Fruit fly (Drosophila melanogaster) whole organism, embryonic: ENCODE data around the gene Nubp1.

ENCODE experiments used
- CG11093 ChIP-seq: fragments of 200-800 bp; sonication (Bioruptor generic); IDR thresholded peaks from 3 replicates; pipeline ENCODE4 v1.3.6; 2022; ENCODE audit warnings: missing biosample characterization, missing genetic modification characterization
- CG11560 ChIP-seq: fragments of 200-800 bp; sonication (Bioruptor generic); IDR thresholded peaks from 3 replicates; pipeline ENCODE4 v1.3.6; 2022; ENCODE audit warnings: missing biosample characterization, missing genetic modification characterization
- CG12155 ChIP-seq: fragments of 200-800 bp; sonication (Bioruptor generic); optimal IDR thresholded peaks from 3 replicates; lab custom pipeline; 2016; ENCODE audit warnings: missing biosample characterization, missing genetic modification characterization
- CG14441 ChIP-seq: fragments of 200-800 bp; sonication (Bioruptor generic); IDR thresholded peaks from 2 replicates; pipeline ENCODE4 v1.3.6; 2022; ENCODE audit warnings: missing biosample characterization, missing genetic modification characterization
- CG15514 ChIP-seq: fragments of 200-800 bp; sonication (Bioruptor generic); optimal IDR thresholded peaks from 3 replicates; lab custom pipeline; 2017; ENCODE audit warnings: missing biosample characterization, missing genetic modification characterization, mild to moderate bottlenecking, moderate library complexity, missing genetic modification reagents
- CG15601 ChIP-seq: fragments of 200-800 bp; sonication (Bioruptor generic); optimal IDR thresholded peaks from 3 replicates; lab custom pipeline; 2019; ENCODE audit warnings: missing biosample characterization, mild to moderate bottlenecking, missing genetic modification characterization, moderate library complexity
- CG17612 ChIP-seq: fragments of 200-800 bp; sonication (Bioruptor generic); IDR thresholded peaks from 2 replicates; pipeline ENCODE4 v1.3.6; 2022; ENCODE audit warnings: missing biosample characterization, missing genetic modification characterization
- CG18599 ChIP-seq: fragments of 200-800 bp; sonication (Bioruptor generic); optimal IDR thresholded peaks from 3 replicates; lab custom pipeline; 2017; ENCODE audit warnings: missing biosample characterization, missing genetic modification characterization, mild to moderate bottlenecking, moderate library complexity, missing genetic modification reagents
- CG2712 ChIP-seq: fragments of 200-800 bp; optimal IDR thresholded peaks from 3 replicates; lab custom pipeline; 2019; ENCODE audit warnings: missing biosample characterization, mild to moderate bottlenecking, missing genetic modification characterization, moderate library complexity
- CG31224 ChIP-seq: fragments of 200-800 bp; sonication (Bioruptor generic); IDR thresholded peaks from 2 replicates; pipeline ENCODE4 v1.3.6; 2022; ENCODE audit warnings: missing biosample characterization, missing genetic modification characterization
- CG31388 ChIP-seq: fragments of 200-800 bp; sonication (Bioruptor generic); optimal IDR thresholded peaks from 2 replicates; lab custom pipeline; 2016; ENCODE audit warnings: missing biosample characterization, missing genetic modification characterization
- CG32532 ChIP-seq: fragments of 200-800 bp; sonication (Bioruptor generic); IDR thresholded peaks from 2 replicates; pipeline ENCODE4 v1.3.6; 2022; ENCODE audit warnings: missing biosample characterization, missing genetic modification characterization
- CG32772 ChIP-seq: fragments of 200-800 bp; sonication (Bioruptor generic); IDR thresholded peaks from 2 replicates; pipeline ENCODE4 v1.3.6; 2022; ENCODE audit warnings: missing biosample characterization, missing genetic modification characterization
- CG34376 ChIP-seq: fragments of 200-800 bp; sonication (Bioruptor generic); optimal IDR thresholded peaks from 2 replicates; lab custom pipeline; 2018; ENCODE audit warnings: missing biosample characterization, mild to moderate bottlenecking, missing genetic modification characterization
- CG5245 ChIP-seq: fragments of 200-800 bp; sonication (Bioruptor generic); optimal IDR thresholded peaks from 3 replicates; lab custom pipeline; 2016; ENCODE audit warnings: missing biosample characterization, missing genetic modification characterization
- CG7357 ChIP-seq: fragments of 200-800 bp; sonication (Bioruptor generic); IDR thresholded peaks from 3 replicates; pipeline ENCODE4 v1.3.6; 2022; ENCODE audit warnings: missing biosample characterization, missing genetic modification characterization
- CG8765 ChIP-seq: fragments of 200-800 bp; sonication (Bioruptor generic); IDR thresholded peaks from 2 replicates; pipeline ENCODE4 v1.3.6; 2022; ENCODE audit warnings: missing biosample characterization, missing genetic modification characterization
- CG9609 ChIP-seq: fragments of 200-800 bp; sonication (Bioruptor generic); optimal IDR thresholded peaks from 3 replicates; lab custom pipeline; 2016; ENCODE audit warnings: missing biosample characterization, missing genetic modification characterization
- Doc2 ChIP-seq: fragments of 200-800 bp; sonication (Bioruptor generic); IDR thresholded peaks from 2 replicates; pipeline ENCODE4 v1.3.6; 2022; ENCODE audit warnings: missing biosample characterization, missing genetic modification characterization
- Doc3 ChIP-seq: fragments of 200-800 bp; sonication (Bioruptor generic); IDR thresholded peaks from 3 replicates; pipeline ENCODE4 v1.3.6; 2022; ENCODE audit warnings: missing biosample characterization, missing genetic modification characterization; ENCODE audit not compliant: partially characterized antibody
- Dref ChIP-seq: fragments of 200-800 bp; sonication (Bioruptor generic); IDR thresholded peaks from 2 replicates; pipeline ENCODE4 v1.3.6; 2022; ENCODE audit warnings: missing biosample characterization, missing genetic modification characterization
- ERR ChIP-seq: fragments of 200-800 bp; sonication (Bioruptor generic); optimal IDR thresholded peaks from 2 replicates; lab custom pipeline; 2016; ENCODE audit warnings: missing biosample characterization, missing genetic modification characterization
- HLH3B ChIP-seq: fragments of 200-800 bp; sonication (Bioruptor generic); IDR thresholded peaks from 2 replicates; pipeline ENCODE4 v1.3.6; 2022; ENCODE audit warnings: missing biosample characterization, missing genetic modification characterization
- Hey ChIP-seq: fragments of 200-800 bp; sonication (Bioruptor generic); optimal IDR thresholded peaks from 3 replicates; lab custom pipeline; 2018; ENCODE audit warnings: missing biosample characterization, mild to moderate bottlenecking, missing genetic modification characterization
- Hr39 ChIP-seq: fragments of >200 bp; optimal IDR thresholded peaks from 2 replicates; lab custom pipeline; 2017
- Lpt ChIP-seq: fragments of >200 bp; optimal IDR thresholded peaks from 2 replicates; lab custom pipeline; 2018; ENCODE audit warnings: missing biosample characterization, missing genetic modification characterization
- Myb ChIP-seq: fragments of 200-800 bp; sonication (Bioruptor generic); optimal IDR thresholded peaks from 2 replicates; lab custom pipeline; 2016; ENCODE audit warnings: missing biosample characterization, missing genetic modification characterization
- Optix ChIP-seq: fragments of 200-800 bp; sonication (Bioruptor generic); IDR thresholded peaks from 3 replicates; pipeline ENCODE4 v1.3.6; 2022; ENCODE audit warnings: missing biosample characterization, missing genetic modification characterization
- Pdp1 ChIP-seq, 2 experiments: fragments of 200-800 bp; sonication (Bioruptor generic); optimal IDR thresholded peaks; 3 replicates each; lab custom pipeline; 2016; ENCODE audit warnings: missing biosample characterization in 2 of 2, missing genetic modification characterization in 2 of 2, mild to moderate bottlenecking in 1 of 2, moderate library complexity in 1 of 2
- Ravus ChIP-seq: fragments of 200-800 bp; sonication (Bioruptor generic); IDR thresholded peaks from 2 replicates; pipeline ENCODE4 v1.3.6; 2022; ENCODE audit warnings: missing biosample characterization, missing genetic modification characterization
- Ssrp ChIP-seq: fragments of 200-800 bp; sonication (Bioruptor generic); optimal IDR thresholded peaks from 2 replicates; lab custom pipeline; 2018; ENCODE audit warnings: missing biosample characterization, mild to moderate bottlenecking, missing genetic modification characterization, moderate library complexity
- Taf1 ChIP-seq: fragments of 200-800 bp; sonication (Bioruptor generic); IDR thresholded peaks from 2 replicates; pipeline ENCODE4 v1.3.6; 2022; ENCODE audit warnings: missing biosample characterization, missing genetic modification characterization
- abd-A ChIP-seq: fragments of 200-800 bp; sonication (Bioruptor generic); optimal IDR thresholded peaks from 3 replicates; lab custom pipeline; 2019; ENCODE audit warnings: missing biosample characterization, mild to moderate bottlenecking, missing genetic modification characterization, moderate library complexity
- btn ChIP-seq: fragments of 200-800 bp; sonication (Bioruptor generic); optimal IDR thresholded peaks from 2 replicates; lab custom pipeline; 2016; ENCODE audit warnings: missing biosample characterization, missing genetic modification characterization
- chif ChIP-seq, 2 experiments: fragments of 200-800 bp; sonication (Bioruptor generic); optimal IDR thresholded peaks; 3 replicates each; lab custom pipeline; 2016; ENCODE audit warnings: missing biosample characterization in 2 of 2, missing genetic modification characterization in 2 of 2
- ems ChIP-seq: fragments of 200-800 bp; sonication (Bioruptor generic); optimal IDR thresholded peaks from 3 replicates; lab custom pipeline; 2016; ENCODE audit warnings: missing biosample characterization, missing genetic modification characterization
- ewg ChIP-seq: fragments of 200-800 bp; sonication (Bioruptor generic); optimal IDR thresholded peaks from 3 replicates; lab custom pipeline; 2017; ENCODE audit warnings: mild to moderate bottlenecking, missing biosample characterization, missing genetic modification reagents, missing genetic modification characterization
- fd102C ChIP-seq: fragments of 200-800 bp; sonication (Bioruptor generic); optimal IDR thresholded peaks from 2 replicates; lab custom pipeline; 2018; ENCODE audit warnings: missing biosample characterization, mild to moderate bottlenecking, missing genetic modification characterization, moderate library complexity
- grau ChIP-seq: fragments of 200-800 bp; optimal IDR thresholded peaks from 3 replicates; lab custom pipeline; 2019; ENCODE audit warnings: missing biosample characterization, mild to moderate bottlenecking, missing genetic modification characterization, moderate library complexity
- gsb ChIP-seq: fragments of 200-800 bp; sonication (Bioruptor generic); IDR thresholded peaks from 2 replicates; pipeline ENCODE4 v1.3.6; 2022; ENCODE audit warnings: missing biosample characterization, missing genetic modification characterization
- lab ChIP-seq: fragments of 200-800 bp; sonication (Bioruptor generic); optimal IDR thresholded peaks from 3 replicates; lab custom pipeline; 2017; ENCODE audit warnings: missing biosample characterization, missing genetic modification characterization, mild to moderate bottlenecking, moderate library complexity, missing genetic modification reagents
- lola ChIP-seq, 3 experiments: fragments of >200 bp in 2 of 3; fragments of 200-800 bp in 1 of 3; sonication (Bioruptor generic) in 1 of 3; optimal IDR thresholded peaks; 2 replicates each; lab custom pipeline; 2017 to 2019; ENCODE audit warnings: missing biosample characterization in 3 of 3, missing genetic modification characterization in 3 of 3, mild to moderate bottlenecking in 1 of 3, moderate library complexity in 1 of 3
- lov ChIP-seq, 2 experiments: fragments of 200-800 bp in 1 of 2; fragments of >200 bp in 1 of 2; sonication (Bioruptor generic) in 1 of 2; IDR thresholded peaks in 1 of 2; optimal IDR thresholded peaks in 1 of 2; 2 replicates in 1 of 2; 3 replicates in 1 of 2; pipeline versions ENCODE4 v1.3.6 to Lab custom; 2017 to 2022; ENCODE audit warnings: missing biosample characterization in 1 of 2, missing genetic modification characterization in 1 of 2
- luna ChIP-seq: fragments of 200-800 bp; sonication (Bioruptor generic); optimal IDR thresholded peaks from 2 replicates; lab custom pipeline; 2016; ENCODE audit warnings: missing biosample characterization, missing genetic modification characterization
- mirr ChIP-seq: fragments of 200-800 bp; sonication (Bioruptor generic); optimal IDR thresholded peaks from 3 replicates; lab custom pipeline; 2018; ENCODE audit warnings: missing biosample characterization, mild to moderate bottlenecking, missing genetic modification characterization
- nerfin-2 ChIP-seq: fragments of 200-800 bp; sonication (Bioruptor generic); IDR thresholded peaks from 2 replicates; pipeline ENCODE4 v1.3.6; 2022; ENCODE audit warnings: missing biosample characterization, missing genetic modification characterization; ENCODE audit not compliant: partially characterized antibody
- psq ChIP-seq: fragments of 200-800 bp; sonication (Bioruptor generic); optimal IDR thresholded peaks from 2 replicates; lab custom pipeline; 2017; ENCODE audit warnings: missing biosample characterization, missing genetic modification characterization
- stwl ChIP-seq: fragments of 200-800 bp; sonication (Bioruptor generic); optimal IDR thresholded peaks from 3 replicates; lab custom pipeline; 2018; ENCODE audit warnings: missing biosample characterization, mild to moderate bottlenecking, missing genetic modification characterization, moderate library complexity
- trem ChIP-seq: fragments of 200-800 bp; optimal IDR thresholded peaks from 3 replicates; lab custom pipeline; 2019; ENCODE audit warnings: missing biosample characterization, mild to moderate bottlenecking, missing genetic modification characterization, moderate library complexity

Nubp1 gene

DNA sequence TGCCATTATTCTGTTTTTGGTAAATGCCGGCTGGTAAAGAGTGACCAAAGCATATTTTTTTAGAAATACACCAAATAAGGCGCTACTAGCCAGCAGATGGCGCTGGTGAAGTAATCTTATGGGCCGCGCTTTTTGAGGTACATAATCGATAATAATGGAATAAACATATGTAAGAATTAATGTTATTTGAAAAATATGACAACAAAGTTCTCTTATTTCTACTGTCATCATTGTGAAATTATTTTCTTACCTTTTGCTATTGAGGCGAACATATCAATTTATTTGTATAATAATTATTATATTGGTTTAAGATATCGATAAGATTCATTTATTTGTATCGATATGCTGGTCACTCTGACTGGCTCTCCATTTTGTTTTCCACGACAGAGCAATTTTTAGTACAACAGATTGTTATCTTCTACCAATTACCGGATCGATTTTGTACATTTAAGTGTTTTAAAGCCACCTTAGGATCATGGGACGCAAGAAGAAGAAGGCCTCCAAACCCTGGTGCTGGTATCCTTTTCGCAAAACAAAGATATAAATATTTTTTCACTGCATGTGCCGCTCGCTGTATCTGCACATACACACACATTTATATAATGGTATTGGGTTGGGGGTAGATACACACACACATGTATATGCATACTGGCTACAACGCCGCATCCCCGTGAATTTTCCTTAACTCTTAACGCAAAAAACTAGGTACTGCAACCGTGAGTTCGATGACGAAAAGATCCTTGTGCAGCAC lies 10.9 kb downstream of the Nubp1 start, which contains the start of the genes LSm7 and BuGZ (continued):
- TF ChIP-seq lov (optimal IDR thresholded peaks at IDR 0.05; lab: Kevin White, UChicago) (no peak), lov (GFP tag; IDR thresholded peaks at IDR 0.05; lab: Robert Waterston, UW) (no peak), Myb (GFP tag; lab: Kevin White, UChicago) (peak; percentile 4), chif (GFP tag; optimal IDR thresholded peaks at IDR 0.05; lab: Kevin White, UChicago) (peak in 1 of 2 experiments; percentile 19), Lpt (GFP tag; lab: Kevin White, UChicago) (no peak), Hey (tag; lab: Kevin White, UChicago) (no peak), psq (peak; percentile 3), luna (no peak), CG31388 (GFP tag; lab: Kevin White, UChicago) (no peak), Hr39 (lab: Kevin White, UChicago) (no peak), CG9609 (no peak), nerfin-2 (GFP tag; lab: Robert Waterston, UW) (peak; percentile 43; the same call in 1 of the 2 replicates), CG12155 (GFP tag; lab: Kevin White, UChicago) (peak; percentile 11), CG8765 (GFP tag; lab: Robert Waterston, UW) (no peak), CG31224 (GFP tag; lab: Robert Waterston, UW) (no peak), mirr (no peak), Ssrp (tag; lab: Kevin White, UChicago) (no peak), CG34376 (GFP tag; lab: Kevin White, UChicago) (no peak), HLH3B (GFP tag; lab: Robert Waterston, UW) (no peak), Doc3 (GFP tag; lab: Robert Waterston, UW) (peak; percentile 49; the same call in 2 of the 3 replicates), CG17612 (GFP tag; lab: Robert Waterston, UW) (no peak), ewg (GFP tag; lab: Kevin White, UChicago) (peak; percentile 36), Ravus (GFP tag; lab: Robert Waterston, UW) (no peak), CG15514 (GFP tag; lab: Kevin White, UChicago) (peak; percentile 47), Doc2 (GFP tag; lab: Robert Waterston, UW) (no peak), Taf1 (GFP tag; lab: Robert Waterston, UW) (no peak), lab (no peak), CG14441 (0 out of 2 replicates have a peak, but pooled peaks have one; percentile 14), CG2712 (tag; lab: Kevin White, UChicago) (peak; percentile 65), Optix (GFP tag; lab: Robert Waterston, UW) (no peak), CG7357 (GFP tag; lab: Robert Waterston, UW) (no peak), CG18599 (no peak), trem (tag; lab: Kevin White, UChicago) (peak; percentile 92), ems (no peak), stwl (tag; lab: Kevin White, UChicago) (peak; percentile 86), CG11560 (tag; lab: Robert Waterston, UW) (peak; percentile 80; the same call in 2 of the 3 replicates), CG32532 (peak; percentile 34; the same call in 1 of the 2 replicates), fd102C (GFP tag; lab: Kevin White, UChicago) (peak; percentile 35), Dref (peak; percentile 66), CG32772 (no peak), gsb (GFP tag; lab: Robert Waterston, UW) (no peak), lola (GFP tag; optimal IDR thresholded peaks at IDR 0.05; lab: Kevin White, UChicago) (peak in 1 of 3 experiments; percentile 33), abd-A (tag; lab: Kevin White, UChicago) (no peak), ERR (GFP tag; lab: Kevin White, UChicago) (no peak), grau (tag; lab: Kevin White, UChicago) (no peak), Pdp1 (GFP tag; optimal IDR thresholded peaks at IDR 0.05; lab: Kevin White, UChicago) (peak; percentile 14 to 77), CG15601 (tag; lab: Kevin White, UChicago) (peak; percentile 62), btn (GFP tag; lab: Kevin White, UChicago) (no peak), CG5245 (GFP tag; lab: Kevin White, UChicago) (peak; percentile 17), CG11093 (no peak)
